Worm (Caenorhabditis elegans) whole organism, L2 larva: ENCODE measurements around the gene T16H12.9.

Experiments used
- F13H6.1 ChIP-seq: sonication (generic microtip); optimal IDR thresholded peaks from 2 replicates; lab custom pipeline; 2016; ENCODE audit warnings: missing genetic modification characterization, missing compliant biosample characterization
- ZK546.5 ChIP-seq: sonication (generic microtip); optimal IDR thresholded peaks from 2 replicates; lab custom pipeline; 2017; ENCODE audit warnings: missing biosample characterization, missing genetic modification characterization
- aly-2 ChIP-seq: fragments of 150-350 bp; optimal IDR thresholded peaks from 2 replicates; lab custom pipeline; 2014; ENCODE audit warnings: missing biosample characterization, missing genetic modification characterization
- ama-1 ChIP-seq: fragments of 150-350 bp; optimal IDR thresholded peaks from 2 replicates; lab custom pipeline; 2018; ENCODE audit warnings: inconsistent platforms
- egl-27 ChIP-seq: sonication (generic microtip); optimal IDR thresholded peaks from 3 replicates; lab custom pipeline; 2017; ENCODE audit warnings: missing biosample characterization, missing genetic modification reagents, missing genetic modification characterization
- lin-13 ChIP-seq: fragments of 150-350 bp; optimal IDR thresholded peaks from 2 replicates; lab custom pipeline; 2014; ENCODE audit warnings: missing biosample characterization, missing genetic modification reagents, missing genetic modification characterization
- mdl-1 ChIP-seq, 2 experiments: fragments of 150-350 bp in 1 of 2; sonication (generic microtip) in 1 of 2; optimal IDR thresholded peaks; 2 replicates each; lab custom pipeline; 2017; ENCODE audit warnings: missing biosample characterization in 2 of 2, missing genetic modification characterization in 2 of 2
- nhr-237 ChIP-seq: fragments of 150-350 bp; optimal IDR thresholded peaks from 2 replicates; lab custom pipeline; 2014; ENCODE audit warnings: missing biosample characterization, missing genetic modification characterization
- nhr-25 ChIP-seq: fragments of 150-350 bp; sonication (generic microtip); optimal IDR thresholded peaks from 3 replicates; lab custom pipeline; 2014; ENCODE audit warnings: missing biosample characterization, missing genetic modification characterization
- skn-1 ChIP-seq: sonication (generic microtip); optimal IDR thresholded peaks from 2 replicates; lab custom pipeline; 2017; ENCODE audit warnings: missing biosample characterization, missing genetic modification characterization
- unc-39 ChIP-seq: fragments of 150-350 bp; optimal IDR thresholded peaks from 2 replicates; lab custom pipeline; 2014; ENCODE audit warnings: missing biosample characterization, missing genetic modification characterization
- unc-62 ChIP-seq: fragments of 150-350 bp; optimal IDR thresholded peaks from 2 replicates; lab custom pipeline; 2014; ENCODE audit warnings: missing biosample characterization, missing genetic modification reagents, missing genetic modification characterization
- zag-1 ChIP-seq: fragments of 150-350 bp; optimal IDR thresholded peaks from 2 replicates; lab custom pipeline; 2014; ENCODE audit warnings: missing biosample characterization, missing genetic modification characterization
- ztf-4 ChIP-seq: fragments of 150-350 bp; optimal IDR thresholded peaks from 2 replicates; lab custom pipeline; 2014; ENCODE audit warnings: missing biosample characterization, missing genetic modification characterization

- TF ChIP-seq ZK546.5 (no peak), ztf-4 (tag; lab: Kevin White, UChicago) (no peak), skn-1 (tag; lab: Kevin White, UChicago) (no peak), ama-1 (lab: Kevin White, UChicago) (no peak), nhr-237 (no peak), unc-62 (GFP tag; lab: Kevin White, UChicago) (no peak), egl-27 (tag; lab: Kevin White, UChicago) (no peak), F13H6.1 (tag; lab: Kevin White, UChicago) (no peak), mdl-1 (tag; optimal IDR thresholded peaks at IDR 0.05; lab: Kevin White, UChicago) (no peak), aly-2 (tag; lab: Kevin White, UChicago) (no peak), lin-13 (GFP tag; lab: Kevin White, UChicago) (no peak), unc-39 (tag; lab: Kevin White, UChicago) (no peak), nhr-25 (no peak), zag-1 (no peak)
These were observed 11.2 kb downstream of the T16H12.9 start, which contains the start of the genes gtf-2H3 and ham-3 for ce11 chrIII:10120076-10120831.
